Worm (Caenorhabditis elegans): Measurements from ENCODE around the gene rab-19.
"Not testable (repeated sequence)": the region's sequence is repeated elsewhere in the genome, so short reads cannot be mapped to it uniquely, and the experiment has no call there.

Gene rab-19

DNA sequence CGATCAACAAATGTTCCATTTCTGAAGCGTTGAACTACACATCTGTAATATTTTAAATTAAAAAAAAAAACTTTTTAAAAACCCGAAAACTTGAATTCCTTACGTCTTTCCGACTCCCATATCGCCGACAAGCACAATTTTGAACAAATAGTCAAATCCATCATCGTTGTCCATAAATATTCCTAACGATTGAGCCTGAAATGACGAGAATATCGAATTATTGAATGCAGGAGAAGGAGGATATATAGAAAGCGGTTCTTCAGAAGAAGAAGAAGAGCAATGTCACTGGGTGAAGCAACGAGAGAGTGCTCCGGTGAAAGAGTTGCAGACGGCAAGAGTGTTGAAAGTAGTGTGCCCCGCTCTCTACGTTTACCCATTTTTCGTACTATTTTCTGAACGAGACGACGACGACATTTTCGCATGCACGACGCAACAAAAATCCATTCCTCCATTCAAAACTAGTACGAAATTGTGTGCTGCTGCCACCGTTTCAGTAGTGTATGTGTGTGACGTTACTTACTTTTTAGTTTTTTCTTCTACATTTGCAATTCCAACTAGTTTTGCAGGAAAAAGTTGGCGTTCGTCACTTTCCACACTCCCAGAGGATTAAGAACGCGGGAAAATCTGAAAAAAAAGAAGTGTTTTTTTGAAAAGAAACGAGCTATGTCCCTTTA, at the start of gene rab-19:
Gene rab-19, minus strand, starts transcription at position 624 of the 674 bp plus-strand sequence.
- no peak for TF ChIP-seq tbx-8 (GFP tag; optimal IDR thresholded peaks at IDR 0.05)
- no peak for TF ChIP-seq ceh-83 (GFP tag; optimal IDR thresholded peaks at IDR 0.05)
- TF ChIP-seq ces-1 (GFP tag; optimal IDR thresholded peaks at IDR 0.05): peak; percentile 91
- TF ChIP-seq ceh-39 (tag; optimal IDR thresholded peaks at IDR 0.05): no peak
- no peak for TF ChIP-seq ham-2 (GFP tag; optimal IDR thresholded peaks at IDR 0.05)
- no peak for TF ChIP-seq snpc-4 (tag; optimal IDR thresholded peaks at IDR 0.05)

DNA sequence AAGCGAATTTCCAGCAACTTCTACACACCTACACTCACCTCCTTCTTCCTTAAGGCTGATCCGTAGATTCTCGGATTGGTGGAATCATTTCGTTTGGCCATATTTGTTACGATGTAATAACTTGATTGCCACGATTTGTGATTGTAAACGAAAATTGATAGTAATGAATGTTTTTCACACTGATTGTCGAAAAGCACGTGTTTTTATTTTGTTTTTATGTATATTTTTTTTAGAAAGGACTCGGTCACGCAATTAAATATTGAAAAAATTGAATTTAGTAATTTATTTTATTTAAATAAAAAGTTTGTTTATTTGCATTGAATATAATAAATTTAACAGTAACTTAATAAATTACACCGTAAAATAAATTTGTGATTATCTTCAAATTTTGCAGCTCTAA, 49.7 kb upstream of the rab-19 start, which contains the start of gene K09B11.5:
Gene K09B11.5, minus strand, starts transcription at position 101 of the 400 bp plus-strand sequence.
- TF ChIP-seq ceh-43 (GFP tag; optimal IDR thresholded peaks at IDR 0.05); M03D4.4 (tag; optimal IDR thresholded peaks at IDR 0.05); lin-13 (tag; optimal IDR thresholded peaks at IDR 0.05): not testable (repeated sequence)

DNA sequence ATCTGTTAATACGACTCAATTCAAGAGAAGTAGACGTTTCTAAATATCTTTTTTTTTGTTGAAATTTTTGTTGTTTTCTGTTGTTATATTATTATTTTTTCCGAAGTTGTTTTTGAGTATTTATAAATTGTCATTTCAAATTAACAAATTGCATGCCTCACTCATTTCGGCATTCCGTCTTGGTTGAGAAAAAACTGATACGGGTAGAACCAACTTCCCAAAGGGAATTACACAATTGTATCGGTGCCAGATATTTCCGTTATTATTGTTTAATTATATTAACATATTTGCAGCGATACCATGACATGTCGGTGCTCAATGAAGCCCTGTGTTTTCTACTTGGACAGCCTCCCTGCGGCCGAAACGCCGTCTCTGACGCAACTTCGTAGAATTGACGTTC, 45.1 kb upstream of the rab-19 start, which contains the start of gene K09B11.4:
Gene K09B11.4, plus strand, starts transcription at position 301 of the 400 bp plus-strand sequence.
- TF ChIP-seq nhr-2 (tag; optimal IDR thresholded peaks at IDR 0.05) (no peak), ceh-43 (GFP tag; optimal IDR thresholded peaks at IDR 0.05) (no peak), ztf-11 (tag; optimal IDR thresholded peaks at IDR 0.05) (no peak), unc-120 (tag; optimal IDR thresholded peaks at IDR 0.05; ENCODE audit: poor library complexity, severe bottlenecking) (no peak), lsy-2 (tag; optimal IDR thresholded peaks at IDR 0.05) (no peak), lin-13 (tag; optimal IDR thresholded peaks at IDR 0.05) (no peak), hlh-1 (tag; optimal IDR thresholded peaks at IDR 0.05) (no peak), ces-1 (GFP tag; optimal IDR thresholded peaks at IDR 0.05) (no peak), nhr-28 (tag; optimal IDR thresholded peaks at IDR 0.05) (no peak), bed-3 (GFP tag; optimal IDR thresholded peaks at IDR 0.05) (no peak), nhr-237 (tag; optimal IDR thresholded peaks at IDR 0.05) (no peak)

DNA sequence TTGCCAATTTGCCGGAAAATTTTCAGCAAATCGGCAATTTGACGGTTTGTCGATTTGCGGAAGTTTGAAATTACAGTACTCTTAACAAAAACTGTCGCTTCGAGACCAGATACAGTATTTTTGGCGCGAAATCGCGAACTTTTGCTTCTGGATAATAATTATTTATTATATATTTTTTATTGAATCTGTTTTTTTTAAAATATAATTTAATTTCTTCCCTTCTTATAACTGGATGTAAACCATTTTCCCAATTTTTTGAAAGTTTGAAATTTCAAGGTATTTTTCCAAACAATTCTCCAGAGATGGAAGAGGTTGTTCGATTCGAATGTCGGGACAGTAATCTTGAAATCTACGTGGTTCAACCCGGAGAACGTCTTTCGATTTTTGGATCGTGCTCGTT, 38.0 kb upstream of the rab-19 start, which contains the start of gene nol-9:
Gene nol-9, plus strand, starts transcription at position 301 of the 400 bp plus-strand sequence.
- TF ChIP-seq drap-1 (GFP tag; optimal IDR thresholded peaks at IDR 0.05): no peak
- TF ChIP-seq unc-62 (GFP tag; optimal IDR thresholded peaks at IDR 0.05): no peak
- TF ChIP-seq unc-120 (tag; optimal IDR thresholded peaks at IDR 0.05; ENCODE audit: poor library complexity, severe bottlenecking): no peak
- no peak for TF ChIP-seq flh-1 (GFP tag; optimal IDR thresholded peaks at IDR 0.05)
- TF ChIP-seq zip-8 (tag; optimal IDR thresholded peaks at IDR 0.05): no peak
- TF ChIP-seq blmp-1 (tag; optimal IDR thresholded peaks at IDR 0.05): no peak
- TF ChIP-seq lin-13 (tag; optimal IDR thresholded peaks at IDR 0.05): no peak
- TF ChIP-seq mls-2 (tag; optimal IDR thresholded peaks at IDR 0.05): no peak
- no peak for TF ChIP-seq nhr-28 (tag; optimal IDR thresholded peaks at IDR 0.05)
- no peak for TF ChIP-seq lin-32 (GFP tag; optimal IDR thresholded peaks at IDR 0.05)
- TF ChIP-seq elt-3 (tag; optimal IDR thresholded peaks at IDR 0.05): no peak
- TF ChIP-seq sptf-1 (tag; optimal IDR thresholded peaks at IDR 0.05): no peak

DNA sequence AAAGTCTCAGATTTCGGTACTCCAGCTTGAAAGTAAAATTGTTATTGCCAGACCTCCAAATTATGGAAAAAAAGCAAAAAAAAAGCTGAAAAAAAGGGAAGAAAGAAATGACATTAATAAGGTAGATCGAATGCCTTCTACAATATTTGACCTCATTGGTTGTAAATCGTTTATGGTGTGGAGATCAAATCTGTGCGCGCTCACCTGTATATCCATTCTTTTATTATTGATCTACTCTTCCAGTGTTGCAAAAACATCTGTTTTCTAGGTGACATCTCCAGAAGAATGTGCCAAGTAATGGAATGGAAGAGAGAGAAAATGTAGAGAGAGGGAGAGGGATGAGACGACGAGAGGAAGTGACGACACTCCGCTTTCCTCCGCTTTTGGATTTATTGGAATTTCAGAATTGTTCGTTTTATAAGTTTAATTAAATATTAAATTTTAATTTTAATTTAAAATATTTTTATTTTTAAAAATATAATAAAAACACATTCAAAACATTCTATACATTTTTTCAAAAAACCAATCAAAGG, 31.6 kb upstream of the rab-19 start, which contains the start of the genes pik-1 and aptf-2:
Gene pik-1, plus strand, starts transcription at position 303 of the 533 bp plus-strand sequence.
Gene aptf-2, minus strand, starts transcription at position 313 of the 533 bp plus-strand sequence.
- peak; percentile 8 for TF ChIP-seq ces-1 (GFP tag; optimal IDR thresholded peaks at IDR 0.05)
- no peak for TF ChIP-seq nhr-2 (tag; optimal IDR thresholded peaks at IDR 0.05)
- no peak for TF ChIP-seq nhr-12 (tag; optimal IDR thresholded peaks at IDR 0.05)
- no peak for TF ChIP-seq bed-3 (GFP tag; optimal IDR thresholded peaks at IDR 0.05)
- no peak for TF ChIP-seq nhr-76 (tag; optimal IDR thresholded peaks at IDR 0.05)
- TF ChIP-seq mab-5 (tag; optimal IDR thresholded peaks at IDR 0.05): no peak
- TF ChIP-seq flh-1 (GFP tag; optimal IDR thresholded peaks at IDR 0.05): no peak
- TF ChIP-seq snpc-4 (tag; optimal IDR thresholded peaks at IDR 0.05): no peak
- peak; percentile 33 for TF ChIP-seq unc-120 (tag; optimal IDR thresholded peaks at IDR 0.05; ENCODE audit: poor library complexity, severe bottlenecking)
- TF ChIP-seq mep-1 (tag; optimal IDR thresholded peaks at IDR 0.05): no peak
